Worm (Caenorhabditis elegans): ENCODE data around the gene C11H1.5.

The C11H1.5 gene

ce11 chrX:14316132-14316531 is 13.2 kb upstream of the C11H1.5 start:
- TF ChIP-seq W03F9.2 (tag; optimal IDR thresholded peaks at IDR 0.05) (no peak), him-1 (tag; optimal IDR thresholded peaks at IDR 0.05) (no peak), dao-5 (tag; optimal IDR thresholded peaks at IDR 0.05) (no peak)

DNA sequence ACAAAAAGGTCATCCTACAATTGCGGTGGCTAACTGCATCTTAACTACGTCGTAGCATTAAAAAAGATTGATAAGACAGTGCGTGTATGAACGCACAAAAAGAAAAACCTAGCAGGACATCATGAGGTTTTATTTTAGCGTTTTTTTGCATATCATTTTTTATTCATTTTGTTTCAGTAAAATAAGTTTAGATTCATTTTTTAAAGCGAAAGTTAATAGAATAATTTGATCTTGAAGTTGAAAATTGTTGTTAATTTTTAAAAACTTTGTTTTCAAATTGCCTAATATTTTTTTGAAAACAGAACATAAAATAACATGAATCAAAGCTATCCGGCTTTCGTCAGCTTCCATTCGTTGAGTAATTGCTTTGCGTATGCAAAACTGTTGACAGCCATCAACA is 10.6 kb upstream of the C11H1.5 start, which contains the start of gene prx-1:
prx-1 (plus strand) TSS at position 301 of the 400 bp plus-strand sequence.
- TF ChIP-seq W03F9.2 (tag; optimal IDR thresholded peaks at IDR 0.05) (no peak), him-1 (tag; optimal IDR thresholded peaks at IDR 0.05) (no peak), dao-5 (tag; optimal IDR thresholded peaks at IDR 0.05) (no peak)

DNA sequence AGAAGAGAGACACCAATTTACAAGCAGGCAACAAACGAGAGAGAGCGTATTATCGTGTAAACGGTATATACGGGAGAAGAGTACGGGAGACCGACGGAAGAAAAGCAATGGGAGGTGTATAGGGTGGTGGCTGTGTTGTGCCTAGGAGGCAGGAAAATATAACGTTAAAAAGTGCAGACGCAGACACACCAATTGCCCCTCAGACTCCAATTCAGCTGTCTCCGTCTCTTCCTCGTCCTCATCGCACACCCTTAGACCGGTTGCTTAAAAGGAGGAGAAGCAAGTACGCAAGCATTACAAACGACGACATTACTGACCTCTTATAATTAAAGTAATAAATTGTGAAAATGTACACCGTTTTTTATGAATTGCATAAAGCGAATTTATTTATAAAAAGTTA is 9.4 kb upstream of the C11H1.5 start:
- TF ChIP-seq W03F9.2 (tag; optimal IDR thresholded peaks at IDR 0.05): peak; percentile 10
- no peak for TF ChIP-seq him-1 (tag; optimal IDR thresholded peaks at IDR 0.05)

DNA sequence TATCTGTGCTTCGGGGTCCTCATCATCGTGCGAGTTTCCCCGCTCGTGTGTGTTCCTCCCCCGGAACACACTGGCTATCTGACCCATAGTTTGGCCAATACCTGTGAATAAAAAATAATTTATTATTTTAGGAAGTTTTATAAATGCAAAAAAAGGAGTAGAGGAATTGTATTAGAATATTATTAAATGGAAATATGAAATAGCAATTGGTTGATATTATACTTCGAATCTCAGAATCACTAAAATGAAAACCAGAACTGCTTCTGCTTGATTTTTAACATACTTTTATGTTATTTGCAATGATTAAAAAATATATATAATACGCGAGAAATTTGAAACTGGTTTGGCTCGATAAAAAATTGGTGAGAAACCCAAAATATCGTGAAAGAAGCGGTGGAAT is 8.6 kb upstream of the C11H1.5 start, which contains the start of gene mgrn-1:
mgrn-1 (minus strand) TSS at position 101 of the 400 bp plus-strand sequence.
- TF ChIP-seq dao-5 (tag; optimal IDR thresholded peaks at IDR 0.05) (no peak), W03F9.2 (tag; optimal IDR thresholded peaks at IDR 0.05) (no peak), him-1 (tag; optimal IDR thresholded peaks at IDR 0.05) (no peak)

ce11 chrX:14309656-14310055 is 6.7 kb upstream of the C11H1.5 start:
- TF ChIP-seq dao-5 (tag; optimal IDR thresholded peaks at IDR 0.05) (no peak), W03F9.2 (tag; optimal IDR thresholded peaks at IDR 0.05) (no peak), him-1 (tag; optimal IDR thresholded peaks at IDR 0.05) (no peak)

DNA sequence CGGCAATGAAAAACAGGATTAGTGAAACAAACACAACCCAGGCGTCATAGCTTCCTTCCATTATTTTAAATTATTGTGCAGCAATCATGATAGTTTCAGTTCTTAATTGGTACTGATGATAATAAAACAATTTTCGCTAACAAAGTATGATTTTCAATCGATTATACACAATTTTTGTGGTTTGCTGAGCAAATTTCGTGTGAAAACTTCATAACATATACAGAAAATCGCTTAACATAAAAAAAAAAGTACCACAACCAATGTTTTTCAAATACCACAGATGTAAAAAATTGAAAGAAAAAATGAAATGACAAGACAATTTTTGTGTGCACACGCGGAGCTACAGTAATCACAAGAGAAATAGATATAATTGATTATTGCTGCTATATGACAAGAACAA is 4.7 kb upstream of the C11H1.5 start, which contains the start of gene gphr-2:
gphr-2 (minus strand) TSS at position 101 of the 400 bp plus-strand sequence.
- TF ChIP-seq W03F9.2 (tag; optimal IDR thresholded peaks at IDR 0.05): no peak
- TF ChIP-seq dao-5 (tag; optimal IDR thresholded peaks at IDR 0.05): no peak
- no peak for TF ChIP-seq him-1 (tag; optimal IDR thresholded peaks at IDR 0.05)

DNA sequence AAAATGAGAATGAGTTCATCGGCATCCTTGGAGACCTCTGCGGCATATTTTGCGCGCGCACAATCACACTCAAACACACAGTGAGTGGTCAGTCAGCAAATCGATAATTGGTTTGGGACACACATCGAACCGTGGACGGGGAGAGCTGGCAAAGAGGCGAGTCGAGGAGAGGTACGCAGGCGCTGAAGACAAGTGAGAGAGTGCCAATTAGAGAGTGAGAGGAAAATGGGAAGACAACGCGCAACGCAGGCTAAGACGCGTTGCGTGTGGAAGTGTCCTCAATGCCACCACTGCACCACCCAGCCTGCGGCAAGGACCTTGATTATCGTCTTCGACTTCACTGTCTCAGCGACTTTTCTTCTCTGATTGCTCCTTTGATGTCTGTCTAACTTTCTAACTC is 5.8 kb downstream of the C11H1.5 start:
- TF ChIP-seq him-1 (tag; optimal IDR thresholded peaks at IDR 0.05): peak; percentile 48
- no peak for TF ChIP-seq W03F9.2 (tag; optimal IDR thresholded peaks at IDR 0.05)

ce11 chrX:14296559-14296958 is 6.4 kb downstream of the C11H1.5 start, which contains the start of gene madd-3:
madd-3 (minus strand) TSS chrX:14296659.
- TF ChIP-seq him-1 (tag; optimal IDR thresholded peaks at IDR 0.05) (no peak), dao-5 (tag; optimal IDR thresholded peaks at IDR 0.05) (no peak), W03F9.2 (tag; optimal IDR thresholded peaks at IDR 0.05) (no peak)

- TF ChIP-seq W03F9.2 (tag; optimal IDR thresholded peaks at IDR 0.05) (no peak), him-1 (tag; optimal IDR thresholded peaks at IDR 0.05) (no peak), dao-5 (tag; optimal IDR thresholded peaks at IDR 0.05) (no peak)
Observed at ce11 chrX:14292632-14293031, 10.3 kb downstream of the C11H1.5 start.

DNA sequence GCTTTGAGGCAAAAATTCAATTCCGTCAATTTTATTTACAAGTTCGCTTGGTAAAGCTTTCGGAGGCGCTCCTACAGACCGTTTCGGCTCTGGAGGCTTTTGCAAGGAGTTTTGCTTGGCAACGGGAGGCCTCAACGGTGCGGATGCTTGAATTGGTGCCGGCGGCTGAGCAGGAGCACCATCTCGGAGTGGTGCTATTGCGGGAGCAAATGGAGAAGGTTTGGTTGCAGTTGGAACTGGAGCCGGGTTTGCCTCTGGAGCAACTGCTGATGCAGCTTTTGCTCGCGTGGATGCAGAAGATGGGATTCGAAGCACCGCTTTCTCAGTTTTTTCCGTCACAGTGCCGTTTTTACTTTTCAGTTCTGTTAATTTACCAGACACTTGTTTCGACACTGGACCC is 13.0 kb downstream of the C11H1.5 start:
- no peak for TF ChIP-seq dao-5 (tag; optimal IDR thresholded peaks at IDR 0.05)
- no peak for TF ChIP-seq him-1 (tag; optimal IDR thresholded peaks at IDR 0.05)
- no peak for TF ChIP-seq W03F9.2 (tag; optimal IDR thresholded peaks at IDR 0.05)

DNA sequence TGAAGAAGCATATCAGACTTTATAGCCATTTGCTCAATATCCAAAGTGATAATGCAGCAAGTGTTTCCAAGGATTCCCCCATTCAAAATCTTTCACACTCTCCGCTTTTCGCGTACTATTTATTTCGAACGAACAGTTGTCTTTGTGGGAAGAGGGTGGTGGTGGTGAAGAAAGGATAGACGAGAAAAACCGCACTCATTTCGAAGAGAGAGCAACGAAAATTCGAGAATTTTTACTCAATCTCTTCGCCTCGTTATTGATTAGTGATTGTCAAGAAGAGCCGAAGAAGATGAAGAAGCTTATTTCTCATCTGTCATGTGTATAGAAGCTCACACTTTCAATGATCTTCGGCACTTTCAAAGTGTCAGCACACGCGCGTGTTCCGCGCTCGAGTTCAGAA is 15.1 kb downstream of the C11H1.5 start:
- no peak for TF ChIP-seq dao-5 (tag; optimal IDR thresholded peaks at IDR 0.05)
- no peak for TF ChIP-seq him-1 (tag; optimal IDR thresholded peaks at IDR 0.05)
- no peak for TF ChIP-seq W03F9.2 (tag; optimal IDR thresholded peaks at IDR 0.05)

DNA sequence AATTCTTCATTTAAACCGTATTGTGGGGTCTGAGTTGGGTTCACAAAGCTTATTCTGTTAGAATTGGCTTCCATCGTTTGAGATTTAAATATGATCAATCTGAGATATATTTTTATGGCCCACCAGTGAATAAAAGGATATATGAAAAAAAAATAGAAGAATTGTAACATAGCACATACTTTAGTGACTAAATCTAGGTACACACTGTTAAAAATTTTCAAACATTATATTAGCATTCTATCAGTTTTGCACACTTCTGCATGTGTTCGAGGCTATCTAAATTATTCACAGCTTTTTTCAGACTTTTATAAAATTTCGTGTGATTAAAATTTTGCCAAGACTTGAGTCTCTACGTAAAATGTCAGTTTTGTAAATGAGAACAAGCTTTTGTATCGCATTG is 21.5 kb downstream of the C11H1.5 start, which contains the start of gene E02H4.2:
E02H4.2 (minus strand) TSS at position 101 of the 400 bp plus-strand sequence.
- TF ChIP-seq dao-5 (tag; optimal IDR thresholded peaks at IDR 0.05): no peak
- no peak for TF ChIP-seq him-1 (tag; optimal IDR thresholded peaks at IDR 0.05)
- TF ChIP-seq W03F9.2 (tag; optimal IDR thresholded peaks at IDR 0.05): no peak

DNA sequence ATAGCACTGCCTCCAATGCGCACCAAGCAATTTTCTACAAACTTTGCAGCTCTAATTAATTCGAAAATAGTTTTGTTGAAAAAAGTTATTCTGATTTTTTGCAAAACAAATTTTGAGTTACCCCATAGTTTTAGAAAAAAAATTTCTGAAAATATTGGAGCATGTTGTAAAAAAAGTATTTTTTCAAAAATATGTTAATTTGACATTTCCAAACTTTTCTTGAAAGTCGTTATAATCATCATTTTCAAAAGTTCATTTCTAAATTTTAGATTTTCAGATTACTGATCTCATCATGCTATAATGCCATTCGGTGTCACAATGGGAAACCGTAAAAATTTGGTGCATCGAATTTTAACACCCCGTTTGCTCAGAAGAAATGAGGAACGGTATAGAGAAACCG is 35.2 kb downstream of the C11H1.5 start, which contains the start of gene del-1:
del-1 (plus strand) TSS at position 301 of the 400 bp plus-strand sequence.
- no peak for TF ChIP-seq dao-5 (tag; optimal IDR thresholded peaks at IDR 0.05)

DNA sequence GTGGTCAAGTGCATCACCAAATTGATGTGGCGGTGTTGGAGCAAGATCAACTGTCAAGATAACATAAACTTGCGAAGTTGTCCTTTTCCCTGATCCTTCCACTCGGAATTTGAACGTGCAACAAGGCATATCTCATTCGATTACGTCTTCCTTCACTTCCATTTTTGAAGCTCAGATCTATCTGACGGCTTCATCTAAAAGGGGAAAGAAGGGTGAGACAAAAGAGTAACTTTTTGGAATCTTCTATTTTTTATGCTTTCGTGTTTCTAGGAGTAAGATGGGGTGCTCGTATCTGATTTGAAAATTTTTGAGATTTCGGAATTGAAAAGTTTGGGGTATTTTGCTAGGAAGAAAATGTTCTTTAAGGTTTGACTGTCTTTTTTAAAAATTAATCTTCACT is 35.8 kb downstream of the C11H1.5 start:
- TF ChIP-seq W03F9.2 (tag; optimal IDR thresholded peaks at IDR 0.05) (no peak), him-1 (tag; optimal IDR thresholded peaks at IDR 0.05) (no peak), dao-5 (tag; optimal IDR thresholded peaks at IDR 0.05) (no peak)

DNA sequence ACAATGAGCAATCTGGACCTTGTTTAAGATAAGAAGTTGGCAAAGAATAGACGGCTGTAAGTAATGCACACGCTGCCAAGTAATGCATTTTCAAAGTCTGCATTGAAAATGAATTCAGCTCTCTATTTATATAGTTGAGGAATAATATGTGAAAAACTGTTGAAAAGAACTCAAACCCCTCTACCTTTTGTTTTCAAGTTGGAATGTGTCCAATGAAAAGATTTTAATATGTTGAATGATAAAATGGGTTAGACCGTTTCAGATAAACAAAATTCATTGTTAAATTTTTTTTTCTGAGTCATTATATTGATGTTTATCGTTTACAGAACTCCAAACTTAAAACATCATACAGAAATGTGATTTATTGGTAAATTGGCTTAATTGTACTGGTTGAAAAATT is 39.5 kb downstream of the C11H1.5 start, which contains the start of gene E02H4.8:
E02H4.8 (minus strand) TSS at position 101 of the 400 bp plus-strand sequence.
- TF ChIP-seq W03F9.2 (tag; optimal IDR thresholded peaks at IDR 0.05) (no peak), him-1 (tag; optimal IDR thresholded peaks at IDR 0.05) (no peak), dao-5 (tag; optimal IDR thresholded peaks at IDR 0.05) (no peak)

All from whole organism, L4/young adult.